Fruit fly (Drosophila melanogaster): ENCODE results near the gene CG1636.

The CG1636 gene

dm6 chrX:8271363-8272061 is 1.7 kb upstream of the CG1636 start, which contains the start of gene Corp (continued):
- no peak for TF ChIP-seq Tbp (GFP tag; optimal IDR thresholded peaks at IDR 0.05)
- TF ChIP-seq CG2120 (GFP tag; optimal IDR thresholded peaks at IDR 0.05) = no peak
- TF ChIP-seq pros (GFP tag; optimal IDR thresholded peaks at IDR 0.05) = peak; percentile 56
- no peak for TF ChIP-seq CG8359 (GFP tag; optimal IDR thresholded peaks at IDR 0.05; ENCODE audit: borderline replicate concordance)
- peak; percentile 64 for TF ChIP-seq CG18262 (tag; optimal IDR thresholded peaks at IDR 0.05)
- no peak for TF ChIP-seq Jarid2 (GFP tag; optimal IDR thresholded peaks at IDR 0.05)
- no peak for TF ChIP-seq CG4328 (GFP tag; optimal IDR thresholded peaks at IDR 0.05)
- TF ChIP-seq gsb-n (tag; optimal IDR thresholded peaks at IDR 0.05) = peak; percentile 19
- TF ChIP-seq ac (GFP tag; optimal IDR thresholded peaks at IDR 0.05) = peak; percentile 42
- TF ChIP-seq gem (tag; optimal IDR thresholded peaks at IDR 0.05) = peak; percentile 65
- no peak for TF ChIP-seq Kr (GFP tag; optimal IDR thresholded peaks at IDR 0.05)
- TF ChIP-seq CG43689 (GFP tag; IDR thresholded peaks at IDR 0.05) = no peak
- TF ChIP-seq twi (tag; optimal IDR thresholded peaks at IDR 0.05) = no peak
- no peak for TF ChIP-seq wdn (GFP tag; IDR thresholded peaks at IDR 0.05)

dm6 chrX:8273799-8274484 is 730 bp downstream of the CG1636 start, which contains the start of gene CG15343:
TSS of gene CG15343 (minus strand) at chrX:8273806.
- TF ChIP-seq CG4854 (GFP tag; optimal IDR thresholded peaks at IDR 0.05) = no peak
- 0 out of 2 replicates have a peak, but pooled peaks have one; percentile 30 for TF ChIP-seq Awh (GFP tag; IDR thresholded peaks at IDR 0.05)
- peak; percentile 49; the same call in 1 of the 2 replicates for TF ChIP-seq sob (GFP tag; IDR thresholded peaks at IDR 0.05)
- TF ChIP-seq Hmr (GFP tag; optimal IDR thresholded peaks at IDR 0.05) = peak; percentile 28
- peak; percentile 42; the same call in 1 of the 2 replicates for TF ChIP-seq ttk (GFP tag; IDR thresholded peaks at IDR 0.05)
- TF ChIP-seq CG1233 (GFP tag; optimal IDR thresholded peaks at IDR 0.05) = peak; percentile 15
- TF ChIP-seq E2f1 (GFP tag; IDR thresholded peaks at IDR 0.05) = peak; percentile 39; the same call in 1 of the 2 replicates
- TF ChIP-seq slbo (GFP tag; IDR thresholded peaks at IDR 0.05) = peak; percentile 74
- TF ChIP-seq jing (GFP tag; optimal IDR thresholded peaks at IDR 0.05) = no peak
- TF ChIP-seq CrebB (tag; optimal IDR thresholded peaks at IDR 0.05) = no peak
- peak; percentile 27 for TF ChIP-seq bab2 (GFP tag; optimal IDR thresholded peaks at IDR 0.05)
- TF ChIP-seq prd (optimal IDR thresholded peaks at IDR 0.05) = no peak
- TF ChIP-seq prd (GFP tag; IDR thresholded peaks at IDR 0.05) = peak; percentile 60
- TF ChIP-seq nmo (GFP tag; optimal IDR thresholded peaks at IDR 0.05) = peak; percentile 24
- peak; percentile 43 for TF ChIP-seq CG7839 (tag; optimal IDR thresholded peaks at IDR 0.05)
- TF ChIP-seq CG4707 (GFP tag; optimal IDR thresholded peaks at IDR 0.05) = no peak
- TF ChIP-seq lilli (GFP tag; optimal IDR thresholded peaks at IDR 0.05) = peak; percentile 46
- peak; percentile 68 for TF ChIP-seq Gug (GFP tag; IDR thresholded peaks at IDR 0.05)
- peak; percentile 57 for TF ChIP-seq mam (GFP tag; optimal IDR thresholded peaks at IDR 0.05)
- TF ChIP-seq Dip2 (GFP tag; IDR thresholded peaks at IDR 0.05) = no peak
- TF ChIP-seq gsb (GFP tag; IDR thresholded peaks at IDR 0.05) = no peak; the same call in 1 of the 2 replicates
- peak; percentile 60; the same call in 1 of the 3 replicates for TF ChIP-seq CG6791 (GFP tag; IDR thresholded peaks at IDR 0.05; ENCODE audit: partially characterized antibody)
- no peak for TF ChIP-seq seq (GFP tag; IDR thresholded peaks at IDR 0.05)
- no peak for TF ChIP-seq Hr39 (optimal IDR thresholded peaks at IDR 0.05)
- TF ChIP-seq btn (GFP tag; optimal IDR thresholded peaks at IDR 0.05) = no peak
- peak; percentile 19 for TF ChIP-seq Hr3 (GFP tag; optimal IDR thresholded peaks at IDR 0.05)
- peak; percentile 42; the same call in 1 of the 3 replicates for TF ChIP-seq Opbp (GFP tag; IDR thresholded peaks at IDR 0.05; ENCODE audit: partially characterized antibody)
- TF ChIP-seq sens (GFP tag) = peak; percentile 79
- peak; percentile 32; the same call in 1 of the 2 replicates for TF ChIP-seq CG6272 (GFP tag; IDR thresholded peaks at IDR 0.05)
- TF ChIP-seq CG4282 (GFP tag; optimal IDR thresholded peaks at IDR 0.05) = no peak
- TF ChIP-seq Aef1 (GFP tag; IDR thresholded peaks at IDR 0.05) = peak; percentile 25; the same call in 1 of the 3 replicates
- TF ChIP-seq CG10979 (tag; optimal IDR thresholded peaks at IDR 0.05) = peak; percentile 4
- TF ChIP-seq CG17361 (GFP tag; IDR thresholded peaks at IDR 0.05) = 0 out of 3 replicates have a peak, but pooled peaks have one; percentile 29
- peak; percentile 37; the same call in 1 of the 2 replicates for TF ChIP-seq Ptx1 (GFP tag; IDR thresholded peaks at IDR 0.05)
- no peak for TF ChIP-seq org-1 (GFP tag; optimal IDR thresholded peaks at IDR 0.05)
